Worm (Caenorhabditis elegans): Measurements from ENCODE around the gene cka-2.

DNA sequence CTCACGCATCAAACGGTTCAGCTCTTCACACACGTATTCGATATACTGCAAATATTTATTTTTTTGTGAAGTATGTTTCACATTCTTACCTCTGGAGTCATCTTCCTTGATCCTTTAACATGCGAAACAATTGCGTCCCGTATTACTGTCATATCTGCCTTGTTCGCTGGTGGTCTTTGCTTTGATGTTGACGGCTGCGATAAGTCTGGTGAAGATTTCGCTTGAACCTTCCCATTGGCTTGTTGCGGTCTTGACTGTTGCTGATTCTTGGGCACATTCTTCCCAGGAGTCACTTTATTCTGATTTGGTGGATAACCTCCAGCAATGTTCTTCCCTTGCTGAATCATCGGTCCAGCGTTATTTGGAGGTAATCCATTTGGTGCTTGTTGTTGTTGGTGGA is 17.3 kb downstream of the cka-2 start:
- no peak for TF ChIP-seq him-1 (tag; optimal IDR thresholded peaks at IDR 0.05)
- TF ChIP-seq dao-5 (tag; optimal IDR thresholded peaks at IDR 0.05), result no peak
- no peak for TF ChIP-seq W03F9.2 (tag; optimal IDR thresholded peaks at IDR 0.05)

Data from whole organism, L4/young adult.